Fruit fly (Drosophila melanogaster): ENCODE data around the gene CG43732.

Gene CG43732

DNA sequence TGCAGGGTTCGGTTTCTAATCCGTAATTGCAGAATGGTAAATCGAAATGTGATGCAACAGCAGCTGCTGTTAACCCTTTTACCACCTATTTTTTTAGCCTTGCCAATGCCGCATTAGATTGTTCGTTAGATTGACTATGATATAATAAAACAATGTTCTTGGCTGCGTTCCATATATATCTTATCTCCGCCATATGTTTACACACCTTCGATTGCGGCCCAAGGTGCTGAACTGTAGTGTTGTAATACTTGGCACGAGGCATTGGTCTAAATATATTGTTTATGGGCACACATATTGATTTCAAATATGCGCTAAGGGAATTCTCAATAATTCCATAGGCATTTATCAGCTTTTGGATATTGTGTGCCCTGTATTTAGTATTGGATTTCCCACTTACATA is 41.7 kb downstream of the CG43732 start (continued):
- TF ChIP-seq mirr (GFP tag; optimal IDR thresholded peaks at IDR 0.05) (peak; percentile 89), CG11504 (tag; optimal IDR thresholded peaks at IDR 0.05) (no peak), Med (GFP tag) (peak; percentile 19), caup (GFP tag; optimal IDR thresholded peaks at IDR 0.05; ENCODE audit: severe bottlenecking) (peak; percentile 2)

DNA sequence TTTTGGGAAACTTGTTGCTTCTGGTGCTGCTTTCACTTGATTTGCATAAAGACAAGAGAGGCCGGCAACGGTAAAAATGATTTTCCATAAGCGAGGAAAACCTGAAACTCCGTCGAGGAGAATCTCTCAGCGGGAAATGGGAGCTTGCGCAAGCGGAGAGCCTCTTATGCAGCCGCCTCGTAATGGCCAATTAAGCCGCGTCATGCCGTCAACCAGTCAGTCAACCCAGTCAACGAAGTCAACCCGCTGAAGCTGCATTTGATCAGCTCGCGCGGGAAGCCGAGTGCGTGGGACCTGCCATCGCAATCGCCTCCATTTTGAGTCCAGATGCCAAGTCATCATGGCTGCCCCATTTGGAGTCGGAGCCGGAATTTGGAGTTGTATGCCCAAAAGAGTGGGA is 43.2 kb downstream of the CG43732 start:
- no peak for TF ChIP-seq tap (tag; optimal IDR thresholded peaks at IDR 0.05)
- no peak for TF ChIP-seq CG12104 (GFP tag; optimal IDR thresholded peaks at IDR 0.05)
- TF ChIP-seq CG3163 (GFP tag; optimal IDR thresholded peaks at IDR 0.05) = no peak
- TF ChIP-seq CG8281 (tag; optimal IDR thresholded peaks at IDR 0.05) = peak; percentile 81
- TF ChIP-seq CG10147 (GFP tag; optimal IDR thresholded peaks at IDR 0.05) = no peak
- TF ChIP-seq CG7839 (tag; optimal IDR thresholded peaks at IDR 0.05) = no peak
- TF ChIP-seq wor (GFP tag; IDR thresholded peaks at IDR 0.05) = no peak
- peak; percentile 65; the same call in 2 of the 3 replicates for TF ChIP-seq sr (GFP tag; IDR thresholded peaks at IDR 0.05)
- no peak for TF ChIP-seq sd (tag; optimal IDR thresholded peaks at IDR 0.05)
- peak in 1 of 2 experiments; percentile 51 for TF ChIP-seq Pdp1 (GFP tag; optimal IDR thresholded peaks at IDR 0.05)
- no peak for TF ChIP-seq CG30431 (GFP tag; optimal IDR thresholded peaks at IDR 0.05)
- no peak for TF ChIP-seq Adf1 (GFP tag; IDR thresholded peaks at IDR 0.05)
- no peak for TF ChIP-seq Sox102F (GFP tag; optimal IDR thresholded peaks at IDR 0.05)
- TF ChIP-seq gcm2 (GFP tag; optimal IDR thresholded peaks at IDR 0.05) = no peak
- TF ChIP-seq seq (GFP tag; IDR thresholded peaks at IDR 0.05) = no peak
- TF ChIP-seq CG12236 (GFP tag; optimal IDR thresholded peaks at IDR 0.05) = no peak
- no peak for TF ChIP-seq pho (GFP tag; optimal IDR thresholded peaks at IDR 0.05)
- TF ChIP-seq Atf3 (GFP tag; optimal IDR thresholded peaks at IDR 0.05) = no peak
- TF ChIP-seq CG15073 (GFP tag; optimal IDR thresholded peaks at IDR 0.05) = no peak
- no peak for TF ChIP-seq danr (GFP tag; IDR thresholded peaks at IDR 0.05)
- TF ChIP-seq CG16863 (GFP tag; optimal IDR thresholded peaks at IDR 0.05) = no peak
- TF ChIP-seq tup (GFP tag; optimal IDR thresholded peaks at IDR 0.05) = no peak
- no peak for TF ChIP-seq CG7987 (GFP tag; optimal IDR thresholded peaks at IDR 0.05)
- TF ChIP-seq CG4404 (GFP tag; IDR thresholded peaks at IDR 0.05) = no peak
- TF ChIP-seq oc (tag; optimal IDR thresholded peaks at IDR 0.05) = peak; percentile 8
- no peak for TF ChIP-seq aop (GFP tag; IDR thresholded peaks at IDR 0.05)
- TF ChIP-seq Hey (tag; optimal IDR thresholded peaks at IDR 0.05) = no peak
- TF ChIP-seq CG11696 (GFP tag; IDR thresholded peaks at IDR 0.05) = no peak
- peak; percentile 53 for TF ChIP-seq Blimp-1 (GFP tag; optimal IDR thresholded peaks at IDR 0.05)
- TF ChIP-seq CG17612 (GFP tag; IDR thresholded peaks at IDR 0.05) = no peak
- TF ChIP-seq nerfin-2 (GFP tag; IDR thresholded peaks at IDR 0.05; ENCODE audit: partially characterized antibody) = no peak
- no peak for TF ChIP-seq CG17186 (GFP tag; optimal IDR thresholded peaks at IDR 0.05)
- no peak for TF ChIP-seq slp2 (GFP tag; optimal IDR thresholded peaks at IDR 0.05)
- no peak for TF ChIP-seq CG4328 (GFP tag; optimal IDR thresholded peaks at IDR 0.05)
- TF ChIP-seq chinmo (GFP tag; IDR thresholded peaks at IDR 0.05; ENCODE audit: partially characterized antibody) = no peak
- 0 out of 3 replicates have a peak, but pooled peaks have one; percentile 14 for TF ChIP-seq Opbp (GFP tag; IDR thresholded peaks at IDR 0.05; ENCODE audit: partially characterized antibody)
- peak; percentile 59 for TF ChIP-seq kni (GFP tag; optimal IDR thresholded peaks at IDR 0.05)
- TF ChIP-seq sisA (GFP tag; IDR thresholded peaks at IDR 0.05) = no peak
- TF ChIP-seq Hmr (GFP tag; optimal IDR thresholded peaks at IDR 0.05) = no peak
- TF ChIP-seq CG4424 (GFP tag; optimal IDR thresholded peaks at IDR 0.05) = no peak
- TF ChIP-seq tx (GFP tag; optimal IDR thresholded peaks at IDR 0.05) = no peak
- no peak for TF ChIP-seq trem (tag; optimal IDR thresholded peaks at IDR 0.05)
- no peak for TF ChIP-seq Gug (GFP tag; IDR thresholded peaks at IDR 0.05)
- no peak for TF ChIP-seq Dek (tag; optimal IDR thresholded peaks at IDR 0.05)
- TF ChIP-seq rib (GFP tag; IDR thresholded peaks at IDR 0.05) = no peak
- no peak for TF ChIP-seq CG30020 (tag; optimal IDR thresholded peaks at IDR 0.05)
